Worm (Caenorhabditis elegans) whole organism, L4/young adult: ENCODE results near the gene spp-21.

Source experiments
- dao-5 ChIP-seq: sonication (generic microtip); optimal IDR thresholded peaks from 2 replicates; lab custom pipeline; 2016; ENCODE audit warnings: missing genotype, missing genetic modification characterization, moderate library complexity, missing compliant biosample characterization
- him-1 ChIP-seq: sonication (generic microtip); optimal IDR thresholded peaks from 2 replicates; lab custom pipeline; 2016; ENCODE audit warnings: missing genotype, missing genetic modification reagents, missing genetic modification characterization, missing compliant biosample characterization

ce11 chrX:11522058-11522757 lies 32.3 kb downstream of the spp-21 start, which contains the start of gene sdc-2:
- TF ChIP-seq dao-5 (tag; lab: Kevin White, UChicago) (no peak), him-1 (peak; percentile 44)
